Worm (Caenorhabditis elegans) whole organism, midembryonic: ENCODE data around the gene rtfo-1.

ENCODE experiments used
- T22C8.4 ChIP-seq: fragments of 200-800 bp; sonication (Bioruptor generic); IDR thresholded peaks from 2 replicates; pipeline ENCODE4 v1.3.6; 2022; ENCODE audit warnings: missing genetic modification characterization, missing compliant biosample characterization
- cog-1 ChIP-seq: sonication (generic microtip); optimal IDR thresholded peaks from 2 replicates; lab custom pipeline; 2016; ENCODE audit warnings: missing genetic modification characterization, missing compliant biosample characterization
- flt-1 ChIP-seq: fragments of 200-800 bp; sonication (Bioruptor generic); IDR thresholded peaks from 2 replicates; pipeline ENCODE4 v1.3.6; 2022; ENCODE audit warnings: missing genetic modification characterization, missing compliant biosample characterization
- klf-2 ChIP-seq: fragments of 200-800 bp; sonication (Bioruptor generic); conservative IDR thresholded peaks from 2 replicates; pipeline ENCODE4 v1.3.6; 2022; ENCODE audit warnings: missing genetic modification reagents, missing genetic modification characterization, missing compliant biosample characterization
- med-1 ChIP-seq: sonication (generic microtip); optimal IDR thresholded peaks from 2 replicates; lab custom pipeline; 2017; ENCODE audit warnings: missing genetic modification characterization, mild to moderate bottlenecking, missing compliant biosample characterization, antibody characterized with exemption, missing genetic modification reagents; ENCODE audit not compliant: insufficient read depth
- tab-1 ChIP-seq: fragments of 200-800 bp; sonication (Bioruptor generic); IDR thresholded peaks from 2 replicates; pipeline ENCODE4 v1.3.6; 2022; ENCODE audit warnings: missing genetic modification characterization, missing compliant biosample characterization
- ztf-23 ChIP-seq: fragments of 200-800 bp; sonication (Bioruptor generic); IDR thresholded peaks from 2 replicates; pipeline ENCODE4 v1.3.6; 2022; ENCODE audit warnings: missing genetic modification reagents, missing genetic modification characterization, missing compliant biosample characterization
- ztf-29 ChIP-seq: fragments of 200-800 bp; sonication (Bioruptor generic); IDR thresholded peaks from 2 replicates; pipeline ENCODE4 v1.3.6; 2022; ENCODE audit warnings: missing genetic modification reagents, missing genetic modification characterization, missing compliant biosample characterization

ce11 chrV:9536505-9536904 is 45.9 kb downstream of the rtfo-1 start, which contains the start of gene C50F4.4:
- TF ChIP-seq ztf-29 (no peak), flt-1 (GFP tag; lab: Robert Waterston, UW) (no peak), cog-1 (tag; lab: Kevin White, UChicago) (no peak), T22C8.4 (no peak), klf-2 (GFP tag; lab: Robert Waterston, UW) (no peak), med-1 (GFP tag; lab: Kevin White, UChicago) (no peak), tab-1 (no peak), ztf-23 (GFP tag; lab: Robert Waterston, UW) (0 out of 2 replicates have a peak, but pooled peaks have one; percentile 15)
